Fruit fly (Drosophila melanogaster): ENCODE results near the gene CG32191.

CG32191 gene

DNA sequence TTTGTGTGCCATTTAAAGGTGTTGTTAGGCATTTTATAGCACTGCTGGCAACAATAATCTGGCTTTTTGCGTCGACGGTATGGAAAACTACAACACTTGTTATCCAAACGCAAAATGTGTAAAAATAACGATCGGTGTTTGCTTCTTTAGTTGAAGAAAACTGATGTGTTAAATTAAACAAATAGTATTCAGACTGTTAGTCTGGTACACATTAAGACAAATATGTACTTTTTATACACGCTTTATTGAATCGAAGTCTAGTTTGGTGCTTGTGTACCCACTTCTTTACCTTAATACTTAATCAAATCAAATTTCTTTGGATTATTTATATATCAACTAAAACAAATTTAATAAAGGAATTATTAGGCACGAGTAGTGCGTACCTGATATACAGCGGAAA lies 17.5 kb downstream of the CG32191 start (continued):
- TF ChIP-seq CG34422 (GFP tag; IDR thresholded peaks at IDR 0.05) (no peak), jigr1 (GFP tag; IDR thresholded peaks at IDR 0.05) (no peak), CG1832 (GFP tag; optimal IDR thresholded peaks at IDR 0.05) (no peak), wdn (GFP tag; IDR thresholded peaks at IDR 0.05) (no peak), Stat92E (GFP tag; optimal IDR thresholded peaks at IDR 0.05) (no peak), CG12155 (GFP tag; optimal IDR thresholded peaks at IDR 0.05) (no peak), HLH4C (GFP tag; IDR thresholded peaks at IDR 0.05; ENCODE audit: partially characterized antibody) (no peak), ato (GFP tag; IDR thresholded peaks at IDR 0.05; ENCODE audit: partially characterized antibody) (no peak), h (optimal IDR thresholded peaks at IDR 0.05) (no peak), CG15514 (GFP tag; optimal IDR thresholded peaks at IDR 0.05) (peak; percentile 41), p53 (GFP tag; optimal IDR thresholded peaks at IDR 0.05) (no peak), vfl (GFP tag; optimal IDR thresholded peaks at IDR 0.05) (no peak), CG1233 (GFP tag; optimal IDR thresholded peaks at IDR 0.05) (peak; percentile 40), mld (GFP tag; IDR thresholded peaks at IDR 0.05; ENCODE audit: partially characterized antibody) (no peak), CG11456 (GFP tag; IDR thresholded peaks at IDR 0.05) (no peak), gce (GFP tag; IDR thresholded peaks at IDR 0.05) (no peak), CG10462 (GFP tag; optimal IDR thresholded peaks at IDR 0.05) (no peak), CG3726 (GFP tag; IDR thresholded peaks at IDR 0.05) (no peak), ttk (GFP tag; IDR thresholded peaks at IDR 0.05) (no peak), Dfd (GFP tag; optimal IDR thresholded peaks at IDR 0.05) (no peak), BtbVII (GFP tag; optimal IDR thresholded peaks at IDR 0.05) (peak; percentile 79), hbn (GFP tag; IDR thresholded peaks at IDR 0.05; ENCODE audit: partially characterized antibody) (no peak), CG16813 (GFP tag; IDR thresholded peaks at IDR 0.05; ENCODE audit: partially characterized antibody) (no peak), CG6175 (GFP tag; IDR thresholded peaks at IDR 0.05) (no peak), CG6272 (GFP tag; IDR thresholded peaks at IDR 0.05) (no peak), CG8089 (GFP tag; optimal IDR thresholded peaks at IDR 0.05) (no peak), CTCF (GFP tag; optimal IDR thresholded peaks at IDR 0.05) (no peak), CG33557 (GFP tag; optimal IDR thresholded peaks at IDR 0.05) (no peak), Nf-YB (GFP tag; optimal IDR thresholded peaks at IDR 0.05) (no peak), lbe (GFP tag; optimal IDR thresholded peaks at IDR 0.05) (no peak), CG3065 (GFP tag; optimal IDR thresholded peaks at IDR 0.05) (no peak), Antp (GFP tag; optimal IDR thresholded peaks at IDR 0.05) (no peak), tio (GFP tag; optimal IDR thresholded peaks at IDR 0.05) (no peak), dati (GFP tag; IDR thresholded peaks at IDR 0.05) (no peak), ERR (GFP tag; optimal IDR thresholded peaks at IDR 0.05) (no peak), CG9797 (GFP tag; optimal IDR thresholded peaks at IDR 0.05) (no peak), Dip2 (GFP tag; IDR thresholded peaks at IDR 0.05) (no peak), amos (GFP tag; IDR thresholded peaks at IDR 0.05; ENCODE audit: partially characterized antibody) (no peak), HLH54F (GFP tag; optimal IDR thresholded peaks at IDR 0.05) (no peak), CG14710 (tag; optimal IDR thresholded peaks at IDR 0.05) (no peak), kni (GFP tag; optimal IDR thresholded peaks at IDR 0.05) (no peak), CG5245 (GFP tag; optimal IDR thresholded peaks at IDR 0.05) (no peak), sisA (GFP tag; IDR thresholded peaks at IDR 0.05) (no peak), kah (GFP tag; optimal IDR thresholded peaks at IDR 0.05) (no peak), Kr (GFP tag; optimal IDR thresholded peaks at IDR 0.05) (no peak), cg (GFP tag; optimal IDR thresholded peaks at IDR 0.05) (no peak), usp (GFP tag; optimal IDR thresholded peaks at IDR 0.05) (no peak), CG1603 (tag; optimal IDR thresholded peaks at IDR 0.05) (no peak), gcm2 (GFP tag; optimal IDR thresholded peaks at IDR 0.05) (no peak), CG3407 (GFP tag; optimal IDR thresholded peaks at IDR 0.05) (no peak), CG2202 (tag; optimal IDR thresholded peaks at IDR 0.05) (no peak), CG14965 (GFP tag; optimal IDR thresholded peaks at IDR 0.05; ENCODE audit: borderline replicate concordance) (no peak), Nf-YA (GFP tag; IDR thresholded peaks at IDR 0.05) (no peak)

All from whole organism, embryonic.